Fruit fly (Drosophila melanogaster) whole organism, embryonic: ENCODE measurements around the gene Nin.

Experiments used
- CG14965 ChIP-seq: fragments of 200-800 bp; sonication (Bioruptor generic); optimal IDR thresholded peaks from 2 replicates; lab custom pipeline; 2016; ENCODE audit warnings: missing biosample characterization, missing genetic modification characterization, borderline replicate concordance
- CG43689 ChIP-seq: fragments of 200-800 bp; sonication (Bioruptor generic); IDR thresholded peaks from 2 replicates; pipeline ENCODE4 v1.3.6; 2022; ENCODE audit warnings: missing biosample characterization, missing genetic modification characterization
- CG6765 ChIP-seq: fragments of 200-800 bp; sonication (Bioruptor generic); optimal IDR thresholded peaks from 3 replicates; lab custom pipeline; 2017; ENCODE audit warnings: missing biosample characterization, mild to moderate bottlenecking, missing genetic modification characterization
- Dll ChIP-seq: fragments of 200-800 bp; sonication (Bioruptor generic); IDR thresholded peaks from 4 replicates; pipeline ENCODE4 v1.3.6; 2022; ENCODE audit warnings: missing biosample characterization, missing genetic modification characterization; ENCODE audit not compliant: partially characterized antibody
- mld ChIP-seq: fragments of 200-800 bp; sonication (Bioruptor generic); IDR thresholded peaks from 3 replicates; pipeline ENCODE4 v1.3.6; 2022; ENCODE audit warnings: missing biosample characterization, missing genetic modification characterization; ENCODE audit not compliant: partially characterized antibody
- phol ChIP-seq: fragments of 200-800 bp; sonication (Bioruptor generic); optimal IDR thresholded peaks from 3 replicates; lab custom pipeline; 2018; ENCODE audit warnings: missing biosample characterization, mild to moderate bottlenecking, missing genetic modification characterization, moderate library complexity
- sens-2 ChIP-seq: fragments of 200-800 bp; sonication (Bioruptor generic); IDR thresholded peaks from 2 replicates; pipeline ENCODE4 v1.3.6; 2022; ENCODE audit warnings: missing biosample characterization, missing genetic modification characterization
- slp2 ChIP-seq: fragments of 200-800 bp; sonication (Bioruptor generic); optimal IDR thresholded peaks from 2 replicates; lab custom pipeline; 2016; ENCODE audit warnings: missing biosample characterization, missing genetic modification characterization

dm6 chr2L:5292977-5293513 is 14.7 kb upstream of the Nin start:
- TF ChIP-seq CG14965 (GFP tag; lab: Kevin White, UChicago) = peak; percentile 19
- no peak for TF ChIP-seq sens-2 (GFP tag; lab: Robert Waterston, UW)
- TF ChIP-seq CG6765 (GFP tag; lab: Kevin White, UChicago) = no peak
- TF ChIP-seq phol (tag; lab: Kevin White, UChicago) = peak; percentile 86
- TF ChIP-seq Dll (GFP tag; lab: Robert Waterston, UW) = no peak
- TF ChIP-seq CG43689 = no peak
- no peak for TF ChIP-seq mld
- peak; percentile 6 for TF ChIP-seq slp2 (GFP tag; lab: Kevin White, UChicago)
